Fruit fly (Drosophila melanogaster) S2 (cell line): ENCODE data around the gene Wdr62.

Experiments
- CG8478 ChIP-seq: fragments of >200 bp; optimal IDR thresholded peaks from 2 replicates; lab custom pipeline; 2018
- CTCF ChIP-seq, 2 experiments: fragments of >200 bp; optimal IDR thresholded peaks; 2 replicates each; lab custom pipeline; 2018

Wdr62 gene

dm6 chr2L:1986343-1987280 is 102.2 kb downstream of the Wdr62 start:
- TF ChIP-seq CTCF (optimal IDR thresholded peaks at IDR 0.05; lab: Kevin White, UChicago) (no peak), CG8478 (no peak)

dm6 chr2L:1987434-1988191 is 103.2 kb downstream of the Wdr62 start, which contains the start of gene Got2:
Gene Got2 (minus strand): TSS chr2L:1987758.
- TF ChIP-seq CG8478 (no peak), CTCF (optimal IDR thresholded peaks at IDR 0.05; lab: Kevin White, UChicago) (no peak)

- TF ChIP-seq CG8478, result no peak
- TF ChIP-seq CTCF (optimal IDR thresholded peaks at IDR 0.05; lab: Kevin White, UChicago), result no peak
Measured at dm6 chr2L:1988192-1988561, 103.8 kb downstream of the Wdr62 start, which contains the start of gene Npc2a. Gene Npc2a (plus strand): TSS chr2L:1988290.

dm6 chr2L:1989278-1989918 is 105.0 kb downstream of the Wdr62 start:
- TF ChIP-seq CTCF (optimal IDR thresholded peaks at IDR 0.05; lab: Kevin White, UChicago) (no peak), CG8478 (no peak)

- TF ChIP-seq CTCF (optimal IDR thresholded peaks at IDR 0.05; lab: Kevin White, UChicago), result no peak
- TF ChIP-seq CG8478, result no peak
Measured at dm6 chr2L:1992060-1992459, 107.6 kb downstream of the Wdr62 start, which contains the start of gene Obp22a. Gene Obp22a (minus strand): TSS chr2L:1992160.
